Worm (Caenorhabditis elegans) whole organism, L2 larva: ENCODE data around the gene nspc-19.

Source experiments
- C34F6.9 ChIP-seq: fragments of 150-350 bp; optimal IDR thresholded peaks from 2 replicates; lab custom pipeline; 2014; ENCODE audit warnings: missing biosample characterization, missing genetic modification characterization
- F13H6.1 ChIP-seq: sonication (generic microtip); optimal IDR thresholded peaks from 2 replicates; lab custom pipeline; 2016; ENCODE audit warnings: missing genetic modification characterization, missing compliant biosample characterization
- R02D3.7 ChIP-seq: fragments of 150-350 bp; optimal IDR thresholded peaks from 2 replicates; lab custom pipeline; 2014; ENCODE audit warnings: missing biosample characterization, missing genetic modification characterization
- Y55F3AM.14 ChIP-seq: fragments of 200-800 bp; sonication (Bioruptor generic); optimal IDR thresholded peaks from 2 replicates; lab custom pipeline; 2018; ENCODE audit warnings: mild to moderate bottlenecking, missing genetic modification characterization, missing compliant biosample characterization
- ZK546.5 ChIP-seq: sonication (generic microtip); optimal IDR thresholded peaks from 2 replicates; lab custom pipeline; 2017; ENCODE audit warnings: missing biosample characterization, missing genetic modification characterization
- alr-1 ChIP-seq: fragments of 150-350 bp; optimal IDR thresholded peaks from 2 replicates; lab custom pipeline; 2014; ENCODE audit warnings: missing biosample characterization, missing genetic modification characterization
- aly-2 ChIP-seq: fragments of 150-350 bp; optimal IDR thresholded peaks from 2 replicates; lab custom pipeline; 2014; ENCODE audit warnings: missing biosample characterization, missing genetic modification characterization
- ama-1 ChIP-seq: fragments of 150-350 bp; optimal IDR thresholded peaks from 2 replicates; lab custom pipeline; 2018; ENCODE audit warnings: inconsistent platforms
- blmp-1 ChIP-seq: sonication (generic microtip); optimal IDR thresholded peaks from 2 replicates; lab custom pipeline; 2017; ENCODE audit warnings: missing genetic modification characterization, mild to moderate bottlenecking, missing compliant biosample characterization, antibody characterized with exemption, moderate library complexity; ENCODE audit not compliant: insufficient read depth
- ceh-16 ChIP-seq: fragments of 150-350 bp; optimal IDR thresholded peaks from 2 replicates; lab custom pipeline; 2014; ENCODE audit warnings: missing biosample characterization, missing genetic modification characterization
- crh-2 ChIP-seq: sonication (generic microtip); optimal IDR thresholded peaks from 2 replicates; lab custom pipeline; 2017; ENCODE audit warnings: missing biosample characterization, missing genetic modification characterization
- dmd-4 ChIP-seq: sonication (generic microtip); optimal IDR thresholded peaks from 2 replicates; lab custom pipeline; 2017; ENCODE audit warnings: missing biosample characterization, missing genetic modification characterization
- egl-27 ChIP-seq: sonication (generic microtip); optimal IDR thresholded peaks from 3 replicates; lab custom pipeline; 2017; ENCODE audit warnings: missing biosample characterization, missing genetic modification reagents, missing genetic modification characterization
- elt-1 ChIP-seq: fragments of 150-350 bp; optimal IDR thresholded peaks from 2 replicates; lab custom pipeline; 2014; ENCODE audit warnings: missing biosample characterization, missing genetic modification characterization
- elt-3 ChIP-seq: sonication (generic microtip); optimal IDR thresholded peaks from 2 replicates; lab custom pipeline; 2017; ENCODE audit warnings: missing biosample characterization, missing genetic modification characterization
- fos-1 ChIP-seq: fragments of 150-350 bp; optimal IDR thresholded peaks from 2 replicates; lab custom pipeline; 2014; ENCODE audit warnings: missing biosample characterization, missing genetic modification characterization
- gmeb-1 ChIP-seq: fragments of 150-350 bp; optimal IDR thresholded peaks from 2 replicates; lab custom pipeline; 2014; ENCODE audit warnings: missing biosample characterization, missing genetic modification characterization
- lin-13 ChIP-seq: fragments of 150-350 bp; optimal IDR thresholded peaks from 2 replicates; lab custom pipeline; 2014; ENCODE audit warnings: missing biosample characterization, missing genetic modification reagents, missing genetic modification characterization
- lin-39 ChIP-seq: fragments of 150-350 bp; optimal IDR thresholded peaks from 2 replicates; lab custom pipeline; 2014; ENCODE audit warnings: missing biosample characterization, missing genetic modification reagents, missing genetic modification characterization
- lsy-2 ChIP-seq, 2 experiments: fragments of 150-350 bp in 1 of 2; sonication (generic microtip) in 1 of 2; optimal IDR thresholded peaks; 2 replicates each; lab custom pipeline; 2014 to 2017; ENCODE audit warnings: missing biosample characterization in 2 of 2, missing genetic modification characterization in 2 of 2
- mbf-1 ChIP-seq: sonication (generic microtip); optimal IDR thresholded peaks from 2 replicates; lab custom pipeline; 2017; ENCODE audit warnings: missing biosample characterization, missing genetic modification characterization
- mdl-1 ChIP-seq, 2 experiments: fragments of 150-350 bp in 1 of 2; sonication (generic microtip) in 1 of 2; optimal IDR thresholded peaks; 2 replicates each; lab custom pipeline; 2017; ENCODE audit warnings: missing biosample characterization in 2 of 2, missing genetic modification characterization in 2 of 2
- nhr-10 ChIP-seq: sonication (generic microtip); optimal IDR thresholded peaks from 2 replicates; lab custom pipeline; 2017; ENCODE audit warnings: missing biosample characterization, missing genetic modification characterization
- nhr-11 ChIP-seq: fragments of 150-350 bp; optimal IDR thresholded peaks from 2 replicates; lab custom pipeline; 2014; ENCODE audit warnings: missing biosample characterization, missing genetic modification characterization
- nhr-12 ChIP-seq: fragments of 150-350 bp; optimal IDR thresholded peaks from 2 replicates; lab custom pipeline; 2014; ENCODE audit warnings: missing biosample characterization, missing genetic modification characterization
- nhr-129 ChIP-seq: fragments of 150-350 bp; optimal IDR thresholded peaks from 2 replicates; lab custom pipeline; 2014; ENCODE audit warnings: missing biosample characterization, missing genetic modification characterization
- nhr-23 ChIP-seq: fragments of 150-350 bp; optimal IDR thresholded peaks from 2 replicates; lab custom pipeline; 2014; ENCODE audit warnings: missing biosample characterization, missing genetic modification reagents, missing genetic modification characterization
- nhr-237 ChIP-seq: fragments of 150-350 bp; optimal IDR thresholded peaks from 2 replicates; lab custom pipeline; 2014; ENCODE audit warnings: missing biosample characterization, missing genetic modification characterization
- nhr-25 ChIP-seq: fragments of 150-350 bp; sonication (generic microtip); optimal IDR thresholded peaks from 3 replicates; lab custom pipeline; 2014; ENCODE audit warnings: missing biosample characterization, missing genetic modification characterization
- nhr-6 ChIP-seq: fragments of 150-350 bp; optimal IDR thresholded peaks from 2 replicates; lab custom pipeline; 2014; ENCODE audit warnings: missing biosample characterization, missing genetic modification characterization
- nhr-77 ChIP-seq: fragments of 150-350 bp; optimal IDR thresholded peaks from 2 replicates; lab custom pipeline; 2014; ENCODE audit warnings: missing biosample characterization, missing genetic modification characterization
- peb-1 ChIP-seq: fragments of 150-350 bp; optimal IDR thresholded peaks from 2 replicates; lab custom pipeline; 2014; ENCODE audit warnings: missing biosample characterization, missing genetic modification characterization
- sem-4 ChIP-seq: fragments of 150-350 bp; optimal IDR thresholded peaks from 2 replicates; lab custom pipeline; 2014; ENCODE audit warnings: missing biosample characterization, missing genetic modification reagents, missing genetic modification characterization
- skn-1 ChIP-seq: sonication (generic microtip); optimal IDR thresholded peaks from 2 replicates; lab custom pipeline; 2017; ENCODE audit warnings: missing biosample characterization, missing genetic modification characterization
- sma-3 ChIP-seq: sonication (generic microtip); optimal IDR thresholded peaks from 2 replicates; lab custom pipeline; 2016; ENCODE audit warnings: missing genetic modification reagents, missing genetic modification characterization, missing compliant biosample characterization
- sma-9 ChIP-seq, 2 experiments: fragments of 150-350 bp in 1 of 2; sonication (generic microtip) in 1 of 2; optimal IDR thresholded peaks; 2 replicates each; lab custom pipeline; 2014 to 2016; ENCODE audit warnings: missing genetic modification characterization in 2 of 2, mild to moderate bottlenecking in 1 of 2, missing biosample characterization in 1 of 2, missing compliant biosample characterization in 1 of 2, missing genetic modification reagents in 1 of 2, moderate library complexity in 1 of 2
- snpc-4 ChIP-seq: fragments of 150-350 bp; optimal IDR thresholded peaks from 2 replicates; lab custom pipeline; 2014; ENCODE audit warnings: missing biosample characterization, missing genetic modification characterization
- unc-39 ChIP-seq: fragments of 150-350 bp; optimal IDR thresholded peaks from 2 replicates; lab custom pipeline; 2014; ENCODE audit warnings: missing biosample characterization, missing genetic modification characterization
- unc-62 ChIP-seq: fragments of 150-350 bp; optimal IDR thresholded peaks from 2 replicates; lab custom pipeline; 2014; ENCODE audit warnings: missing biosample characterization, missing genetic modification reagents, missing genetic modification characterization
- zag-1 ChIP-seq: fragments of 150-350 bp; optimal IDR thresholded peaks from 2 replicates; lab custom pipeline; 2014; ENCODE audit warnings: missing biosample characterization, missing genetic modification characterization
- ztf-1 ChIP-seq: fragments of 200-800 bp; sonication (Bioruptor generic); conservative IDR thresholded peaks from 2 replicates; pipeline ENCODE4 v1.3.6; 2022; ENCODE audit warnings: missing genetic modification characterization, missing compliant biosample characterization
- ztf-11 ChIP-seq: sonication (generic microtip); optimal IDR thresholded peaks from 2 replicates; lab custom pipeline; 2017; ENCODE audit warnings: missing biosample characterization, missing genetic modification characterization
- ztf-4 ChIP-seq: fragments of 150-350 bp; optimal IDR thresholded peaks from 2 replicates; lab custom pipeline; 2014; ENCODE audit warnings: missing biosample characterization, missing genetic modification characterization

nspc-19 gene

ce11 chrX:14496545-14496944 lies 32.0 kb upstream of the nspc-19 start:
- TF ChIP-seq nhr-129 (peak; percentile 20), lsy-2 (tag; optimal IDR thresholded peaks at IDR 0.05; lab: Kevin White, UChicago) (peak in 1 of 2 experiments; percentile 35), aly-2 (tag; lab: Kevin White, UChicago) (no peak), sma-9 (GFP tag; optimal IDR thresholded peaks at IDR 0.05; lab: Kevin White, UChicago) (peak; percentile 49), sma-9 (tag; optimal IDR thresholded peaks at IDR 0.05; lab: Kevin White, UChicago) (no peak), mdl-1 (tag; optimal IDR thresholded peaks at IDR 0.05; lab: Kevin White, UChicago) (no peak), nhr-6 (tag; lab: Kevin White, UChicago) (no peak)

DNA sequence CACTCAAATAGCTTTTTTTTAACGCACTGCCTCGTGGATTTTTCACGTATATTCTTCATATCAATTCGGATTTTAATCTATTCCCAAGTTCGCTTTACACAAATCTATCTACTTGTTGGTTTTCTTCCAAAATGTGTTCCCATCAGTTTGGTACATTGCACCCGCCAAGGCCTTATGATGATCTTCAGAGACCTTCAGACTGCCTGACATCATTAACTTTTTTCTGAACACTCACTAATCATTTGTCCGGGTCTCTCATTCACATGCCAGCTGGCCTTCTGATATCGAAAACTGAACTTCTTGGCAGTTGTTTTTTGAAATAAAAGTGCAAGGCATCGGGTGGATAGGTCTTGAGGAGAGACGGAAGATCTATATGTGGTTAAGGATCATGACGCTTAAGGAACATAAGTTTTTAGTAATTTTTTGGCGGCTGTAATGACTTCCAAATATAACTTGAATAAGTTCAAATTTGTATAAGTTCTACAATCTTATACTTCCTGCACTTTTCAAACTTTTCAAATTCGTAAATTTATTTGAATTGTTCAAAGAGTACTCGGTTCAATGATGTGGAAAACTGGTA lies 28.6 kb upstream of the nspc-19 start:
- TF ChIP-seq mbf-1 (tag; lab: Kevin White, UChicago) (no peak), unc-39 (tag; lab: Kevin White, UChicago) (no peak), sma-9 (GFP tag; optimal IDR thresholded peaks at IDR 0.05; lab: Kevin White, UChicago) (peak; percentile 57), sma-9 (tag; optimal IDR thresholded peaks at IDR 0.05; lab: Kevin White, UChicago) (no peak)

DNA sequence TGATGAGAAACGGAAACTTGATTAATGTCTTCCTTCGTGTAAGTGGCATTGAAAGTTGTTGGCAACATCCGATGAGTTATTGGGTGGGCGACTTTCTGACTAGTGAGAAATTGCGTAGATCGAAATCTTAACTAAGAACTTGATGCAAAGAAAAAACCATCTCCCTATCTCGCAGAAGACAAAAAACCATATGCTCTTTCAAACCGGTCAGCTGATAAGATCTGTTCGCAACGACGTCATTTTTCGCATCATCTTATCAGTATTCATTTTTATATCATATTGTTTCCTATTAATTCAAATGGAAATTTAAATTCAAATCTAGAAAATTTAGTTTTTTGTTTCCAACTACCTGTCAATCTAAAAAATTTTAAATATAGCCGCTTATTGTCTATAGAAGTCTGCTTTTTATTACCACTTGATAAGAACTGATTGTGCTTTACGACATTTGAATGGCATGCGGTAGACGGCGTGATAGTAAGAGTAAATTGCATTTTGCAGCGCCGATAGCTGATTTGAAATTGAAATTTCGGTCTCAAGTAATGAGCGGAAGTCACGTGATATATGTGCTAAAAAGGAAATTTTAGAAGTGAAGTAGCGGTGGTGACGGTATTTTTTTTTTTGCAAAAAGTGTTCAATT lies 28.0 kb upstream of the nspc-19 start:
- TF ChIP-seq skn-1 (no peak), ceh-16 (tag; lab: Kevin White, UChicago) (peak; percentile 96), elt-3 (tag; lab: Kevin White, UChicago) (no peak), lin-13 (GFP tag; lab: Kevin White, UChicago) (no peak), aly-2 (tag; lab: Kevin White, UChicago) (no peak), Y55F3AM.14 (GFP tag; lab: Kevin White, UChicago) (no peak), nhr-23 (tag; lab: Kevin White, UChicago) (no peak), nhr-77 (tag; lab: Kevin White, UChicago) (no peak), egl-27 (tag; lab: Kevin White, UChicago) (no peak), zag-1 (tag; lab: Kevin White, UChicago) (no peak), F13H6.1 (tag; lab: Kevin White, UChicago) (no peak), ztf-11 (tag; lab: Kevin White, UChicago) (no peak), ztf-4 (no peak), C34F6.9 (tag; lab: Kevin White, UChicago) (no peak), nhr-10 (tag; lab: Kevin White, UChicago) (no peak), blmp-1 (tag; lab: Kevin White, UChicago) (peak; percentile 71), nhr-237 (no peak), nhr-6 (tag; lab: Kevin White, UChicago) (no peak), snpc-4 (tag; lab: Kevin White, UChicago) (no peak), sem-4 (tag; lab: Kevin White, UChicago) (no peak), crh-2 (tag; lab: Kevin White, UChicago) (no peak), lsy-2 (tag; optimal IDR thresholded peaks at IDR 0.05; lab: Kevin White, UChicago) (no peak), fos-1 (peak; percentile 62), ztf-1 (no peak), peb-1 (tag; lab: Kevin White, UChicago) (no peak), lin-39 (tag; lab: Kevin White, UChicago) (no peak), sma-3 (GFP tag; lab: Kevin White, UChicago) (peak; percentile 20), alr-1 (tag; lab: Kevin White, UChicago) (no peak), ZK546.5 (tag; lab: Kevin White, UChicago) (no peak), R02D3.7 (tag; lab: Kevin White, UChicago) (no peak), nhr-12 (tag; lab: Kevin White, UChicago) (no peak), dmd-4 (tag; lab: Kevin White, UChicago) (no peak), nhr-11 (tag; lab: Kevin White, UChicago) (no peak), gmeb-1 (tag; lab: Kevin White, UChicago) (peak; percentile 28), ama-1 (lab: Kevin White, UChicago) (no peak), nhr-129 (peak; percentile 32), mbf-1 (tag; lab: Kevin White, UChicago) (no peak), sma-9 (GFP tag; optimal IDR thresholded peaks at IDR 0.05; lab: Kevin White, UChicago) (peak; percentile 73), sma-9 (tag; optimal IDR thresholded peaks at IDR 0.05; lab: Kevin White, UChicago) (no peak), mdl-1 (tag; optimal IDR thresholded peaks at IDR 0.05; lab: Kevin White, UChicago) (no peak), unc-62 (no peak), nhr-25 (tag; lab: Kevin White, UChicago) (peak; percentile 87), elt-1 (no peak)
